Fruit fly (Drosophila melanogaster): ENCODE results near the gene CG34001.

CG34001 gene

dm6 chr3L:10658362-10659127 is 27.7 kb downstream of the CG34001 start:
- TF ChIP-seq pad (GFP tag; optimal IDR thresholded peaks at IDR 0.05), result no peak
- TF ChIP-seq CG5204 (GFP tag; optimal IDR thresholded peaks at IDR 0.05), result no peak
- no peak for TF ChIP-seq CG11617 (GFP tag; optimal IDR thresholded peaks at IDR 0.05)
- no peak for TF ChIP-seq kay (GFP tag; ENCODE audit: borderline replicate concordance)
- no peak for TF ChIP-seq CG12768 (GFP tag; optimal IDR thresholded peaks at IDR 0.05)
- TF ChIP-seq toe (GFP tag; optimal IDR thresholded peaks at IDR 0.05), result no peak
- TF ChIP-seq CG33017 (tag; optimal IDR thresholded peaks at IDR 0.05), result no peak
- no peak for TF ChIP-seq Hr96 (GFP tag; optimal IDR thresholded peaks at IDR 0.05)
- TF ChIP-seq cnc (optimal IDR thresholded peaks at IDR 0.05), result no peak
- no peak for TF ChIP-seq Mnt (GFP tag; optimal IDR thresholded peaks at IDR 0.05)
- no peak for TF ChIP-seq CG14711 (tag; optimal IDR thresholded peaks at IDR 0.05)
- no peak for TF ChIP-seq tj (GFP tag; optimal IDR thresholded peaks at IDR 0.05)
- TF ChIP-seq ovo (GFP tag; optimal IDR thresholded peaks at IDR 0.05), result no peak
- no peak for TF ChIP-seq bab1 (GFP tag; optimal IDR thresholded peaks at IDR 0.05)
- no peak for TF ChIP-seq CG1620 (GFP tag; optimal IDR thresholded peaks at IDR 0.05)
- no peak for TF ChIP-seq Clk (GFP tag; optimal IDR thresholded peaks at IDR 0.05)
- no peak for TF ChIP-seq cic (GFP tag; optimal IDR thresholded peaks at IDR 0.05)
- TF ChIP-seq CG7101 (tag; optimal IDR thresholded peaks at IDR 0.05), result no peak
- no peak for TF ChIP-seq Crg-1 (GFP tag; optimal IDR thresholded peaks at IDR 0.05)
- TF ChIP-seq CG7045 (GFP tag; optimal IDR thresholded peaks at IDR 0.05), result no peak

dm6 chr3L:10659524-10659923 is 28.6 kb downstream of the CG34001 start:
- TF ChIP-seq CG1620 (GFP tag; optimal IDR thresholded peaks at IDR 0.05), result no peak
- no peak for TF ChIP-seq bab1 (GFP tag; optimal IDR thresholded peaks at IDR 0.05)
- TF ChIP-seq CG12768 (GFP tag; optimal IDR thresholded peaks at IDR 0.05), result no peak
- TF ChIP-seq CG7045 (GFP tag; optimal IDR thresholded peaks at IDR 0.05), result no peak
- no peak for TF ChIP-seq Hr96 (GFP tag; optimal IDR thresholded peaks at IDR 0.05)
- no peak for TF ChIP-seq cic (GFP tag; optimal IDR thresholded peaks at IDR 0.05)
- TF ChIP-seq CG7101 (tag; optimal IDR thresholded peaks at IDR 0.05), result no peak
- TF ChIP-seq tj (GFP tag; optimal IDR thresholded peaks at IDR 0.05), result no peak
- no peak for TF ChIP-seq Clk (GFP tag; optimal IDR thresholded peaks at IDR 0.05)
- no peak for TF ChIP-seq toe (GFP tag; optimal IDR thresholded peaks at IDR 0.05)
- TF ChIP-seq cnc (optimal IDR thresholded peaks at IDR 0.05), result no peak
- no peak for TF ChIP-seq CG14711 (tag; optimal IDR thresholded peaks at IDR 0.05)
- no peak for TF ChIP-seq kay (GFP tag; ENCODE audit: borderline replicate concordance)
- no peak for TF ChIP-seq Crg-1 (GFP tag; optimal IDR thresholded peaks at IDR 0.05)
- TF ChIP-seq CG5204 (GFP tag; optimal IDR thresholded peaks at IDR 0.05), result no peak
- TF ChIP-seq Mnt (GFP tag; optimal IDR thresholded peaks at IDR 0.05), result no peak
- no peak for TF ChIP-seq CG33017 (tag; optimal IDR thresholded peaks at IDR 0.05)

- TF ChIP-seq CG5204 (GFP tag; optimal IDR thresholded peaks at IDR 0.05), result no peak
- peak; percentile 92 for TF ChIP-seq kay (GFP tag; ENCODE audit: borderline replicate concordance)
Observed at dm6 chr3L:10659993-10660743, 29.3 kb downstream of the CG34001 start.

- TF ChIP-seq bab1 (GFP tag; optimal IDR thresholded peaks at IDR 0.05) (peak; percentile 55), CG33017 (tag; optimal IDR thresholded peaks at IDR 0.05) (no peak), ovo (GFP tag; optimal IDR thresholded peaks at IDR 0.05) (peak; percentile 7), CG5204 (GFP tag; optimal IDR thresholded peaks at IDR 0.05) (no peak), CG7045 (GFP tag; optimal IDR thresholded peaks at IDR 0.05) (peak; percentile 34), CG14711 (tag; optimal IDR thresholded peaks at IDR 0.05) (no peak), CG1620 (GFP tag; optimal IDR thresholded peaks at IDR 0.05) (peak; percentile 42), tj (GFP tag; optimal IDR thresholded peaks at IDR 0.05) (peak; percentile 81), Crg-1 (GFP tag; optimal IDR thresholded peaks at IDR 0.05) (peak; percentile 13), CG11617 (GFP tag; optimal IDR thresholded peaks at IDR 0.05) (peak; percentile 41), CG7101 (tag; optimal IDR thresholded peaks at IDR 0.05) (peak; percentile 69), cic (GFP tag; optimal IDR thresholded peaks at IDR 0.05) (peak; percentile 31), pad (GFP tag; optimal IDR thresholded peaks at IDR 0.05) (peak; percentile 42), cnc (optimal IDR thresholded peaks at IDR 0.05) (no peak), Clk (GFP tag; optimal IDR thresholded peaks at IDR 0.05) (no peak), kay (GFP tag; ENCODE audit: borderline replicate concordance) (no peak), Mnt (GFP tag; optimal IDR thresholded peaks at IDR 0.05) (peak; percentile 68), toe (GFP tag; optimal IDR thresholded peaks at IDR 0.05) (no peak), Hr96 (GFP tag; optimal IDR thresholded peaks at IDR 0.05) (no peak), CG12768 (GFP tag; optimal IDR thresholded peaks at IDR 0.05) (peak; percentile 32)
Observed at dm6 chr3L:10660744-10661589, 30.1 kb downstream of the CG34001 start, which contains the start of the genes CG32066 and CG8003. TSS of gene CG32066 (minus strand) at chr3L:10661013. TSS of gene CG8003 (plus strand) at chr3L:10661475.

DNA sequence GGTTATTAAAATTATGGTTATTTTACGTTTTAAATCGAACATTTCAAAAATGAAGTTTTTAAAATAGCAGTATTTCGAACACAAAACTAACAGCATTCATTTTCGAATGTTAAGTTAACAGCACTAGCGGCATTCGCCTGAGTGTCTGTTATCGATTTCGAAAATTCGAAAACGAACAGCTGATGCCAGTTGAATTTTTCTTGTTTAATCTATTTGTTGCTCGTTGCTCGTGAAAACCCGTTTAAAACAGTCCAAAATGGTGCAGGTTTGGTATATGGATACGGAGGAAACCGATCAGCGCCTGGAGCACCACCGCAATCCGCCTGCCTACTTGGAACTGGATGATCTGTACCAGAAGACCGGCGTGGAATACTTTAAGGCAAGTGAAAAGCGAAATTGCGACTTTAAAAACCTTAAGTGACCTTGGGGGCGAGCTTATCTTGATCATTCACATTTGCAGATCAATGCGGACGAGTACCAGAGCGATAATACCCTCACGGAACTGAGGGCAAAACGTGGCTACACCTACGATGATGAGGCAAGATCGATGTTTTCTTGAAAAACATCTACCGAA is 32.4 kb downstream of the CG34001 start, which contains the start of gene Adi1:
Adi1 (plus strand) TSS at position 187 of the 574 bp plus-strand sequence.
- TF ChIP-seq bab1 (GFP tag; optimal IDR thresholded peaks at IDR 0.05) (peak; percentile 33), pad (GFP tag; optimal IDR thresholded peaks at IDR 0.05) (no peak)
